Worm (Caenorhabditis elegans): ENCODE results near the gene ech-8.

ce11 chrIV:10232456-10232855 lies 6.5 kb downstream of the ech-8 start, which contains the start of gene F01G10.4:
- TF ChIP-seq unc-62 (GFP tag; optimal IDR thresholded peaks at IDR 0.05): no peak
- no peak for TF ChIP-seq flh-1 (GFP tag; optimal IDR thresholded peaks at IDR 0.05)
- no peak for TF ChIP-seq snpc-4 (tag; optimal IDR thresholded peaks at IDR 0.05)
- TF ChIP-seq nhr-76 (tag; optimal IDR thresholded peaks at IDR 0.05): no peak
- TF ChIP-seq ztf-11 (tag; optimal IDR thresholded peaks at IDR 0.05): no peak
- TF ChIP-seq lin-13 (tag; optimal IDR thresholded peaks at IDR 0.05): no peak
- no peak for TF ChIP-seq mep-1 (tag; optimal IDR thresholded peaks at IDR 0.05)
- no peak for TF ChIP-seq elt-1 (tag; optimal IDR thresholded peaks at IDR 0.05; ENCODE audit: borderline replicate concordance, insufficient read depth)
- TF ChIP-seq sptf-1 (tag; optimal IDR thresholded peaks at IDR 0.05): no peak
- TF ChIP-seq elt-3 (tag; optimal IDR thresholded peaks at IDR 0.05): no peak

Measured in whole organism, mixed stage, embryonic.